Fruit fly (Drosophila melanogaster): ENCODE measurements around the gene CG43739.

The CG43739 gene

DNA sequence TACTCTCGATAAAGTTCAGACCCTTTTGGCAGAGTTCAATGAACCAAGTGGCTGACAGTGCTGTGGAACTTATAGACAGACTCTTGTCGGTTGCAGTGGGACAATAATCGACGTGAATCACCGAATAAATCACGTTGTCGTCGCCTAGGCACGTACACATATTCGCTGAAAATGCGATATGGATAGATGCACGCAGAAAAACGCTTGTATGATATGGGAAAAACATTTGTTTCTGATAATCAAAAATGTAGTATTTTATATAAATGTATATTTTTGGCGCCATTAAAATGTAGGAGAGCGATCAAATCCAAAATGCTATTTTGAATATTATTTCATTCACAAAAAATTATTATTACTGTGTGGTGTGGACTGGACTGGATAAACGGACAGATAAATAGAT, 3.5 kb downstream of the CG43739 start (continued):
- peak; percentile 59 for TF ChIP-seq CG11294 (GFP tag; IDR thresholded peaks at IDR 0.05)
- TF ChIP-seq CG4318 (GFP tag; optimal IDR thresholded peaks at IDR 0.05), result peak; percentile 59
- peak; percentile 89 for TF ChIP-seq CG15336 (GFP tag; IDR thresholded peaks at IDR 0.05)
- peak; percentile 42 for TF ChIP-seq Eip75B (GFP tag; optimal IDR thresholded peaks at IDR 0.05)
- TF ChIP-seq Sox102F (GFP tag; optimal IDR thresholded peaks at IDR 0.05), result peak; percentile 43
- TF ChIP-seq Ets96B (tag; optimal IDR thresholded peaks at IDR 0.05), result peak; percentile 77
- peak; percentile 86 for TF ChIP-seq CG6163 (GFP tag; IDR thresholded peaks at IDR 0.05)
- TF ChIP-seq pdm3 (GFP tag; optimal IDR thresholded peaks at IDR 0.05), result peak; percentile 72
- TF ChIP-seq Hr4 (GFP tag; optimal IDR thresholded peaks at IDR 0.05), result peak; percentile 85
- no peak for TF ChIP-seq CG6854 (GFP tag; optimal IDR thresholded peaks at IDR 0.05)
- TF ChIP-seq net (GFP tag; optimal IDR thresholded peaks at IDR 0.05), result peak; percentile 55
- TF ChIP-seq CG10631 (GFP tag; optimal IDR thresholded peaks at IDR 0.05), result peak; percentile 70
- peak; percentile 76 for TF ChIP-seq svp (GFP tag)
- TF ChIP-seq Gug (GFP tag; IDR thresholded peaks at IDR 0.05), result peak; percentile 81
- TF ChIP-seq CG1621 (tag; optimal IDR thresholded peaks at IDR 0.05), result peak; percentile 46
- peak; percentile 20 for TF ChIP-seq CG11762 (GFP tag; optimal IDR thresholded peaks at IDR 0.05; ENCODE audit: insufficient read depth)
- TF ChIP-seq cyc (GFP tag; optimal IDR thresholded peaks at IDR 0.05), result peak; percentile 30
- no peak for TF ChIP-seq CG7368 (GFP tag; optimal IDR thresholded peaks at IDR 0.05)
- TF ChIP-seq eg (GFP tag; IDR thresholded peaks at IDR 0.05), result peak; percentile 88
- TF ChIP-seq fd59A (GFP tag; optimal IDR thresholded peaks at IDR 0.05), result peak; percentile 17

DNA sequence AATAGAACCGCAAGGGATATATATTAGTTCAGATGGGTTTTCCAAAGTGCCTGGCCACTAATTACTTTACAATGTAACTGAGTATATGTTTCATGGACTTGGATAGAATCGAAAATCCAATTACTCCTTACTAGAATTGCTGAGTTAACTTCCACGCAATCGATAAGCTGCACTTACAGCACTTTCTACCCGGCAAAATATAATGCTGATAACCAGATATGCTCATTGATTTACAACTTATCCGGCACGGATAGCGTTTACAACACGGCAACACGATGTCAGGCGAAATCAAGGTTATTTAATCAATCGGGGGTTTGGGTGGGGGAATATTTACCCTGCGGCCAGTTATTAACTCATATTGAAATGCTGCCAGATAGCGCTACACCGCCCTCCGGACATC, 5.2 kb downstream of the CG43739 start:
- TF ChIP-seq topi (GFP tag; optimal IDR thresholded peaks at IDR 0.05), result no peak
- peak; percentile 46 for TF ChIP-seq vri (GFP tag; optimal IDR thresholded peaks at IDR 0.05)
- no peak for TF ChIP-seq cyc (GFP tag; optimal IDR thresholded peaks at IDR 0.05)
- TF ChIP-seq Blimp-1 (GFP tag; optimal IDR thresholded peaks at IDR 0.05), result no peak
- TF ChIP-seq CG6276 (GFP tag; optimal IDR thresholded peaks at IDR 0.05), result no peak
- TF ChIP-seq fkh (GFP tag; optimal IDR thresholded peaks at IDR 0.05), result no peak
- TF ChIP-seq OdsH (GFP tag; optimal IDR thresholded peaks at IDR 0.05), result no peak
- no peak for TF ChIP-seq CG15336 (GFP tag; IDR thresholded peaks at IDR 0.05)
- TF ChIP-seq Met (GFP tag; optimal IDR thresholded peaks at IDR 0.05), result no peak
- peak; percentile 5 for TF ChIP-seq CG3032 (tag; optimal IDR thresholded peaks at IDR 0.05)
- TF ChIP-seq dsx (GFP tag; optimal IDR thresholded peaks at IDR 0.05; ENCODE audit: poor library complexity, severe bottlenecking), result no peak
- no peak for TF ChIP-seq CG6792 (GFP tag; optimal IDR thresholded peaks at IDR 0.05)

DNA sequence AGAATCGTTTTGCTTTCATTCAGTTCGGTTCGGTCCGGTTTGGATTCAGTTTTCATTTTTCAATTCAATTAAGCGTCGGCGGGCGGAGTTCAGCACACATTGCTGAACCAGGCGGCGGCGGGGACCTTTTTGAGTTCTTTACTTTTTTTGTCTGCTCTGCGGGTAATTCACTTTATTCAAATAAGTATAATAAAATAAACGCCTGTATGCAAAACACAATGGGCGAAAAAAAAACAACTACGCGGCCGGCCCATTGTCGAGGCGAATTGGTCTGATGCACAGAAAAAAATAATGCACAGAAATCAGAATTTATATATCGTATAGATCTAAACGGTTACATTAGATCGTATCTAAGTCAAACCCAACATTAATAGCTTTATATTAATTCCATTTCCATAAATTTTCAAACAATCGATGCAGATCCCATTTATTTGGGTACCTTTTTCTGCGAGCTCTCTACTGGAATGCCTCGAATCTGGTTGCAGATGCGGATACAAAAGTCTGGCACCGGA, 5.9 kb downstream of the CG43739 start:
- peak; percentile 85 for TF ChIP-seq svp (GFP tag)
- TF ChIP-seq spab (GFP tag; optimal IDR thresholded peaks at IDR 0.05), result peak; percentile 75
- TF ChIP-seq Ets21C (GFP tag; optimal IDR thresholded peaks at IDR 0.05), result peak; percentile 48
- peak; percentile 38 for TF ChIP-seq CG1621 (tag; optimal IDR thresholded peaks at IDR 0.05)
- TF ChIP-seq Hr39 (GFP tag; optimal IDR thresholded peaks at IDR 0.05), result peak; percentile 49
- peak; percentile 91 for TF ChIP-seq Eip78C (GFP tag)
- TF ChIP-seq CG6854 (GFP tag; optimal IDR thresholded peaks at IDR 0.05), result no peak
- TF ChIP-seq CG6808 (GFP tag; optimal IDR thresholded peaks at IDR 0.05), result peak; percentile 81
- peak; percentile 66 for TF ChIP-seq OdsH (GFP tag; optimal IDR thresholded peaks at IDR 0.05)
- peak; percentile 42 for TF ChIP-seq CG32006 (GFP tag; optimal IDR thresholded peaks at IDR 0.05)
- TF ChIP-seq achi (GFP tag; optimal IDR thresholded peaks at IDR 0.05), result peak; percentile 58
- TF ChIP-seq CG31627 (GFP tag; optimal IDR thresholded peaks at IDR 0.05), result peak; percentile 59
- peak; percentile 64 for TF ChIP-seq CG3919 (GFP tag; optimal IDR thresholded peaks at IDR 0.05)
- peak; percentile 8 for TF ChIP-seq CG16779 (tag; optimal IDR thresholded peaks at IDR 0.05)
- TF ChIP-seq lz (GFP tag; optimal IDR thresholded peaks at IDR 0.05), result peak; percentile 65
- peak; percentile 65 for TF ChIP-seq pdm3 (GFP tag; optimal IDR thresholded peaks at IDR 0.05)
- peak; percentile 77 for TF ChIP-seq Sox102F (GFP tag; optimal IDR thresholded peaks at IDR 0.05)
- peak; percentile 76 for TF ChIP-seq acj6 (GFP tag; optimal IDR thresholded peaks at IDR 0.05)
- TF ChIP-seq Sox14 (GFP tag; optimal IDR thresholded peaks at IDR 0.05), result peak; percentile 70
- peak; percentile 45 for TF ChIP-seq Sox15 (GFP tag; optimal IDR thresholded peaks at IDR 0.05)
- peak; percentile 68 for TF ChIP-seq Blimp-1 (GFP tag; optimal IDR thresholded peaks at IDR 0.05)
- TF ChIP-seq CG6276 (GFP tag; optimal IDR thresholded peaks at IDR 0.05), result no peak
- TF ChIP-seq CG3032 (tag; optimal IDR thresholded peaks at IDR 0.05), result peak; percentile 61
- TF ChIP-seq Lpt (GFP tag; optimal IDR thresholded peaks at IDR 0.05), result peak; percentile 27
- TF ChIP-seq Hr4 (GFP tag; optimal IDR thresholded peaks at IDR 0.05), result peak; percentile 53
- peak; percentile 64; the same call in 2 of the 3 replicates for TF ChIP-seq eg (GFP tag; IDR thresholded peaks at IDR 0.05)
- peak; percentile 70 for TF ChIP-seq net (GFP tag; optimal IDR thresholded peaks at IDR 0.05)
- TF ChIP-seq CG7368 (GFP tag; optimal IDR thresholded peaks at IDR 0.05), result peak; percentile 71
- TF ChIP-seq Hr38 (GFP tag; optimal IDR thresholded peaks at IDR 0.05), result no peak
- no peak for TF ChIP-seq CG4318 (GFP tag; optimal IDR thresholded peaks at IDR 0.05)
- TF ChIP-seq dac (GFP tag; optimal IDR thresholded peaks at IDR 0.05), result no peak
- TF ChIP-seq fd59A (GFP tag; optimal IDR thresholded peaks at IDR 0.05), result peak; percentile 33

All from whole organism, prepupa.